Worm (Caenorhabditis elegans) whole organism, L1 larva: ENCODE measurements around the gene M153.5.

ENCODE experiments used
- C16A3.4 ChIP-seq: fragments of 150-350 bp; optimal IDR thresholded peaks from 2 replicates; lab custom pipeline; 2014; ENCODE audit warnings: missing biosample characterization, missing genetic modification characterization
- C34B4.2 ChIP-seq: sonication (generic microtip); optimal IDR thresholded peaks from 2 replicates; lab custom pipeline; 2017; ENCODE audit warnings: mild to moderate bottlenecking, missing genetic modification characterization, missing compliant biosample characterization
- F16B12.6 ChIP-seq: fragments of 150-350 bp; optimal IDR thresholded peaks from 2 replicates; lab custom pipeline; 2014; ENCODE audit warnings: missing biosample characterization, missing genetic modification characterization
- aha-1 ChIP-seq: fragments of 150-350 bp; optimal IDR thresholded peaks from 2 replicates; lab custom pipeline; 2014; ENCODE audit warnings: missing biosample characterization, missing genetic modification characterization
- alr-1 ChIP-seq: fragments of 200-800 bp; sonication (Bioruptor generic); optimal IDR thresholded peaks from 2 replicates; lab custom pipeline; 2018; ENCODE audit warnings: borderline replicate concordance, mild to moderate bottlenecking, missing genetic modification characterization, missing compliant biosample characterization
- aly-2 ChIP-seq: fragments of 150-350 bp; optimal IDR thresholded peaks from 2 replicates; lab custom pipeline; 2014; ENCODE audit warnings: missing biosample characterization, missing genetic modification characterization
- ceh-63 ChIP-seq: fragments of 200-800 bp; sonication (Bioruptor generic); optimal IDR thresholded peaks from 2 replicates; lab custom pipeline; 2018; ENCODE audit warnings: mild to moderate bottlenecking, missing genetic modification characterization, missing compliant biosample characterization
- ceh-8 ChIP-seq: fragments of 200-800 bp; sonication (Bioruptor generic); optimal IDR thresholded peaks from 2 replicates; lab custom pipeline; 2018; ENCODE audit warnings: mild to moderate bottlenecking, missing genetic modification characterization, moderate library complexity, missing compliant biosample characterization
- ceh-82 ChIP-seq, 3 experiments: fragments of 150-350 bp in 1 of 3; sonication (generic microtip) in 2 of 3; optimal IDR thresholded peaks; 2 replicates each; lab custom pipeline; 2014 to 2017; ENCODE audit warnings: missing biosample characterization in 3 of 3, missing genetic modification characterization in 3 of 3
- ceh-90 ChIP-seq: sonication (generic microtip); optimal IDR thresholded peaks from 2 replicates; lab custom pipeline; 2016; ENCODE audit warnings: missing genetic modification characterization, missing compliant biosample characterization
- ces-1 ChIP-seq: fragments of 150-350 bp; optimal IDR thresholded peaks from 2 replicates; lab custom pipeline; 2014; ENCODE audit warnings: missing biosample characterization, missing genetic modification reagents, missing genetic modification characterization
- dpl-1 ChIP-seq, 3 experiments: fragments of 150-350 bp in 2 of 3; sonication (generic microtip) in 1 of 3; optimal IDR thresholded peaks; 2 replicates each; lab custom pipeline; 2014 to 2017; ENCODE audit warnings: missing biosample characterization in 3 of 3, missing genetic modification characterization in 3 of 3, missing genetic modification reagents in 3 of 3
- dsc-1 ChIP-seq: sonication (generic microtip); optimal IDR thresholded peaks from 2 replicates; lab custom pipeline; 2016; ENCODE audit warnings: mild to moderate bottlenecking, missing genetic modification characterization, missing compliant biosample characterization
- efl-1 ChIP-seq, 4 experiments: fragments of 150-350 bp; optimal IDR thresholded peaks in 3 of 4; peaks in 1 of 4; 1 replicate in 1 of 4; 2 replicates in 3 of 4; lab custom pipeline; 2014; ENCODE audit warnings: missing biosample characterization in 2 of 4, missing genetic modification characterization in 2 of 4, missing genetic modification reagents in 2 of 4
- elt-2 ChIP-seq: sonication (generic microtip); optimal IDR thresholded peaks from 2 replicates; lab custom pipeline; 2016; ENCODE audit warnings: missing genetic modification characterization, mild to moderate bottlenecking, inconsistent platforms, missing compliant biosample characterization, missing genetic modification reagents
- elt-3 ChIP-seq, 6 experiments: fragments of 150-350 bp in 1 of 6; sonication (generic microtip); optimal IDR thresholded peaks; 2 replicates each; lab custom pipeline; 2017 to 2018; ENCODE audit warnings: missing biosample characterization in 6 of 6, missing genetic modification characterization in 6 of 6, inconsistent platforms in 1 of 6
- fos-1 ChIP-seq: fragments of 150-350 bp; optimal IDR thresholded peaks from 2 replicates; lab custom pipeline; 2014; ENCODE audit warnings: missing biosample characterization, missing genetic modification characterization
- hpl-2 ChIP-seq: fragments of 150-350 bp; optimal IDR thresholded peaks from 2 replicates; lab custom pipeline; 2014; ENCODE audit warnings: missing biosample characterization, missing genetic modification reagents, missing genetic modification characterization
- lin-13 ChIP-seq: fragments of 150-350 bp; optimal IDR thresholded peaks from 2 replicates; lab custom pipeline; 2014; ENCODE audit warnings: missing biosample characterization, missing genetic modification reagents, missing genetic modification characterization
- lin-39 ChIP-seq: fragments of 150-350 bp; optimal IDR thresholded peaks from 2 replicates; lab custom pipeline; 2014; ENCODE audit warnings: missing biosample characterization, missing genetic modification reagents, missing genetic modification characterization
- lir-3 ChIP-seq: sonication (generic microtip); optimal IDR thresholded peaks from 2 replicates; lab custom pipeline; 2016; ENCODE audit warnings: mild to moderate bottlenecking, missing genetic modification characterization, moderate library complexity, missing compliant biosample characterization; ENCODE audit not compliant: poor library complexity
- lsy-2 ChIP-seq, 2 experiments: fragments of 150-350 bp; optimal IDR thresholded peaks; 2 replicates each; lab custom pipeline; 2014; ENCODE audit warnings: missing biosample characterization in 2 of 2, missing genetic modification characterization in 2 of 2
- mep-1 ChIP-seq: fragments of 150-350 bp; optimal IDR thresholded peaks from 2 replicates; lab custom pipeline; 2014; ENCODE audit warnings: missing biosample characterization, missing genetic modification characterization
- nhr-11 ChIP-seq: fragments of 150-350 bp; optimal IDR thresholded peaks from 2 replicates; lab custom pipeline; 2014; ENCODE audit warnings: missing biosample characterization, missing genetic modification characterization
- nhr-237 ChIP-seq: fragments of 150-350 bp; optimal IDR thresholded peaks from 2 replicates; lab custom pipeline; 2014; ENCODE audit warnings: missing biosample characterization, missing genetic modification characterization
- nhr-47 ChIP-seq: sonication (generic microtip); optimal IDR thresholded peaks from 2 replicates; lab custom pipeline; 2016; ENCODE audit warnings: mild to moderate bottlenecking, missing genetic modification characterization, moderate library complexity, missing compliant biosample characterization
- nhr-71 ChIP-seq: sonication (generic microtip); optimal IDR thresholded peaks from 2 replicates; lab custom pipeline; 2016; ENCODE audit warnings: mild to moderate bottlenecking, missing genetic modification characterization, moderate library complexity, missing compliant biosample characterization
- nhr-76 ChIP-seq: sonication (generic microtip); optimal IDR thresholded peaks from 2 replicates; lab custom pipeline; 2017; ENCODE audit warnings: missing biosample characterization, missing genetic modification characterization
- nhr-77 ChIP-seq: fragments of 150-350 bp; optimal IDR thresholded peaks from 2 replicates; lab custom pipeline; 2014; ENCODE audit warnings: missing biosample characterization, missing genetic modification characterization
- nhr-84 ChIP-seq: sonication (generic microtip); optimal IDR thresholded peaks from 2 replicates; lab custom pipeline; 2017; ENCODE audit warnings: missing biosample characterization, missing genetic modification characterization
- nhr-85 ChIP-seq: sonication (generic microtip); peaks from one replicate; lab custom pipeline; 2016; ENCODE audit warnings: missing genetic modification characterization, inconsistent platforms, missing compliant biosample characterization
- nhr-90 ChIP-seq: sonication (generic microtip); optimal IDR thresholded peaks from 2 replicates; lab custom pipeline; 2016; ENCODE audit warnings: mild to moderate bottlenecking, missing genetic modification characterization, missing compliant biosample characterization; ENCODE audit not compliant: poor library complexity
- rnt-1 ChIP-seq: sonication (generic microtip); optimal IDR thresholded peaks from 2 replicates; lab custom pipeline; 2016; ENCODE audit warnings: mild to moderate bottlenecking, missing genetic modification characterization, moderate library complexity, missing compliant biosample characterization
- snpc-4 ChIP-seq: fragments of 150-350 bp; optimal IDR thresholded peaks from 2 replicates; lab custom pipeline; 2014; ENCODE audit warnings: missing biosample characterization, missing genetic modification characterization
- snu-23 ChIP-seq: sonication (generic microtip); optimal IDR thresholded peaks from 2 replicates; lab custom pipeline; 2016; ENCODE audit warnings: missing genetic modification characterization, missing compliant biosample characterization
- sptf-1 ChIP-seq: fragments of 150-350 bp; optimal IDR thresholded peaks from 2 replicates; lab custom pipeline; 2014; ENCODE audit warnings: missing biosample characterization, missing genetic modification characterization
- unc-130 ChIP-seq: fragments of 150-350 bp; optimal IDR thresholded peaks from 2 replicates; lab custom pipeline; 2017; ENCODE audit warnings: missing biosample characterization, missing genetic modification characterization, inconsistent platforms
- unc-86 ChIP-seq: sonication (generic microtip); optimal IDR thresholded peaks from 2 replicates; lab custom pipeline; 2016; ENCODE audit warnings: missing genetic modification characterization, missing compliant biosample characterization
- vab-15 ChIP-seq: sonication (generic microtip); optimal IDR thresholded peaks from 2 replicates; lab custom pipeline; 2017; ENCODE audit warnings: missing genotype, mild to moderate bottlenecking, missing genetic modification characterization, missing compliant biosample characterization
- xbp-1 ChIP-seq: sonication (generic microtip); optimal IDR thresholded peaks from 2 replicates; lab custom pipeline; 2016; ENCODE audit warnings: missing genetic modification characterization, missing compliant biosample characterization
- zag-1 ChIP-seq: fragments of 150-350 bp; optimal IDR thresholded peaks from 2 replicates; lab custom pipeline; 2014; ENCODE audit warnings: missing biosample characterization, missing genetic modification characterization
- zip-4 ChIP-seq: fragments of 200-800 bp; sonication (Bioruptor generic); optimal IDR thresholded peaks from 2 replicates; lab custom pipeline; 2018; ENCODE audit warnings: mild to moderate bottlenecking, missing genetic modification characterization, moderate library complexity, missing compliant biosample characterization
- ztf-11 ChIP-seq, 2 experiments: sonication (generic microtip); optimal IDR thresholded peaks; 2 replicates each; lab custom pipeline; 2016 to 2017; ENCODE audit warnings: missing genetic modification characterization in 2 of 2, missing biosample characterization in 1 of 2, missing compliant biosample characterization in 1 of 2

Gene M153.5

DNA sequence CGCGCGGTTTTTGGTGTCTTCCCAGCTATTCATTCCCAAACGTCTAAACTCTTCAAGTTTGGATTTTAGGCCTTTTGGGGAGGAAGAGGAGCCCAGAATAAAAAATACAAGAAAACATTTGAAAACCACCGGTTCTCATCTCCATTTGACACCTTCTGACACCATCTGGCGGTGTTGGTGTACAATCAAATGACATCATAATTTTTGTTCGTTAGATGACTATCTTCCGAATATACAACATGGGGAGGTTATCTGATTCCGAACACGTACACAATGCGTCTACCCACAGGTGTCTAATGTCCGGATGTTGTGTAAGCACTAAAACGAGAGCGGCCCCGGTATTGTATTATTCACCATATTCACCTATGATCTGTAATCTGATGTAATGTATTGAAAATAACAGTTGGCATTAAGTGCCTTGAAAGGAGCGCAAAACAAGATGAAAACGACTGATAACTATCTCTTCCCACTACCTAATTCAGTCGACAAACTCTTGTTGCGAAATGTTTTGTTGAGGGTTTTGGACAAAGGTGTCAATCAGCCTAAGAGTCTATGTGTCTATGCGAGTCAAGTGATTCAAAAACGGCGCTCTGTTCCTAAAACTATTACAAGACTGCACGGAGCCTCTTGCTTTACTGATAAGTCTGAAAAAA, 28.8 kb downstream of the M153.5 start (continued):
- TF ChIP-seq C16A3.4 (tag; lab: Kevin White, UChicago) (no peak), efl-1 (optimal IDR thresholded peaks at IDR 0.05; lab: Kevin White, UChicago) (peak in 1 of 2 experiments; percentile 17), efl-1 (GFP tag; optimal IDR thresholded peaks at IDR 0.05 in 1 of 2; lab: Kevin White, UChicago) (no peak), lsy-2 (tag; optimal IDR thresholded peaks at IDR 0.05; lab: Kevin White, UChicago) (no peak), nhr-77 (tag; lab: Kevin White, UChicago) (no peak), lin-39 (tag; lab: Kevin White, UChicago) (no peak), nhr-71 (tag; lab: Kevin White, UChicago) (no peak), ces-1 (GFP tag; lab: Kevin White, UChicago) (no peak), unc-130 (no peak), nhr-76 (no peak), lir-3 (no peak), snu-23 (GFP tag; lab: Kevin White, UChicago) (no peak), zip-4 (GFP tag; lab: Kevin White, UChicago) (no peak), lin-13 (GFP tag; lab: Kevin White, UChicago) (no peak), alr-1 (tag; lab: Kevin White, UChicago) (no peak), mep-1 (no peak), sptf-1 (tag; lab: Kevin White, UChicago) (no peak), vab-15 (tag; lab: Kevin White, UChicago) (no peak), ceh-8 (GFP tag; lab: Kevin White, UChicago) (no peak), unc-86 (tag; lab: Kevin White, UChicago) (no peak), nhr-84 (tag; lab: Kevin White, UChicago) (no peak)

DNA sequence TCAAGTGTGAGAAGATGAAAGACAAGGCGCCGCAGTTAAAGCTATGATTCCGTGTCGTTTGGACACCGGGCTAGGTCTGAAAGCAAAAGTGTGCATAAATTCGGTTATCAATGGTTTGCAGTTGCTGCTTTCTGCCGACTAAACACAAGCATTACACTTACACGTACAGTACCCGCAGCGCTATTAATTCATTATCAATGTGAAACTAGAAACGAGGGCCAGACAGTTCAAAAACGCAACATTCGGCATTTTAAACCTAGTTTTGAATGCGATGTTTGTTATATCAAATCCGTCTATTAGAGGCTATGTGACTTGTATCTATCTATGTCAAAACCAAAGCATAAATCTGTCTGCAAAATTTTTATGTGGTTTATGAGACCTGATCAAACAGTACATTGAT, 30.2 kb downstream of the M153.5 start:
- no peak for TF ChIP-seq snu-23 (GFP tag; lab: Kevin White, UChicago)
- no peak for TF ChIP-seq ceh-90
- TF ChIP-seq fos-1: no peak
- TF ChIP-seq snpc-4 (tag; lab: Kevin White, UChicago): no peak
- TF ChIP-seq alr-1 (tag; lab: Kevin White, UChicago): no peak
- TF ChIP-seq nhr-85 (tag; lab: Kevin White, UChicago): peak; percentile 55
- no peak for TF ChIP-seq nhr-11 (tag; lab: Kevin White, UChicago)
- TF ChIP-seq zag-1: no peak
- TF ChIP-seq ceh-63 (GFP tag; lab: Kevin White, UChicago): no peak
- no peak for TF ChIP-seq ztf-11 (tag; optimal IDR thresholded peaks at IDR 0.05; lab: Kevin White, UChicago)
- TF ChIP-seq nhr-47 (tag; lab: Kevin White, UChicago): no peak
- TF ChIP-seq elt-2 (tag; lab: Kevin White, UChicago): peak; percentile 26

DNA sequence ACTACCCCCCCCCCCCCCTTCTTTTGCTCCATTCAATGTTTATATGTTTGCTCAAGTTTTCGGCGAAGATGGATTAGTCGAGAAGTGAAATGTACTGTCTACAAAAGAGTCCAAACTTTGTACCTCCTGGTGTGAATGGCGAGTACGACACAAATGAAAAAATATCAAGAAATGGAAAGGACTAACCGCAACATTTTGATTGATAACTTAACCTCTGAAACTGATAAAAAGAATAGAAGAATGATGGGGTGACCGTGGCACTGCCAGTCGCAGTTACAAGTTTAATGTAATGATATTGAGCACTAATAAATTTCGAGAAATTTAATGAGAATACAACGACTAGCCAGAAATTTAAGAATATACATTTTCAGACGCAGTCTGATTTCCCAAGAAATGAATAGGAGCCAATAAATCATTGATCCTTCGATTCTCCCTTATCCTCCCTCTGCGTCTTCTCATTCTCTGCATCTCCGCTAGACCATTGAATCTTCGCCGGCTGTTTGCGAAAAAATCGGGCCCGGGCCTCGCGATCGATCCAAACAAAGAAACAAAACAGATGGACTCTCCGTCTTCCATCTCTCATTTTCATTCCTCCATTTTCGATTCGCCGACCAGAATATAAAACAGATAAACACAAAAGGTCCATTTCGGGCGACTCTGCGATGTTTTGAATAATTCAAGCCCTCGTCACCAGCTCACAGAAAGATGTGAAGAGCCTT, 31.1 kb downstream of the M153.5 start:
- TF ChIP-seq dsc-1 (tag; lab: Kevin White, UChicago) (peak; percentile 65), F16B12.6 (tag; lab: Kevin White, UChicago) (no peak), nhr-90 (tag; lab: Kevin White, UChicago) (no peak), aly-2 (tag; lab: Kevin White, UChicago) (no peak), rnt-1 (tag; lab: Kevin White, UChicago) (peak; percentile 7), sptf-1 (tag; lab: Kevin White, UChicago) (no peak), xbp-1 (tag; lab: Kevin White, UChicago) (no peak), dpl-1 (GFP tag; optimal IDR thresholded peaks at IDR 0.05; lab: Kevin White, UChicago) (no peak), ceh-82 (tag; optimal IDR thresholded peaks at IDR 0.05; lab: Kevin White, UChicago) (no peak), unc-86 (tag; lab: Kevin White, UChicago) (peak; percentile 48), nhr-77 (tag; lab: Kevin White, UChicago) (no peak), aha-1 (tag; lab: Kevin White, UChicago) (no peak), C34B4.2 (no peak), hpl-2 (GFP tag; lab: Kevin White, UChicago) (no peak), nhr-85 (tag; lab: Kevin White, UChicago) (no peak), elt-3 (tag; optimal IDR thresholded peaks at IDR 0.05; lab: Kevin White, UChicago) (no peak), ztf-11 (tag; optimal IDR thresholded peaks at IDR 0.05; lab: Kevin White, UChicago) (peak in 1 of 2 experiments; percentile 45), nhr-237 (tag; lab: Kevin White, UChicago) (no peak), nhr-71 (tag; lab: Kevin White, UChicago) (peak; percentile 40), fos-1 (no peak), elt-2 (tag; lab: Kevin White, UChicago) (peak; percentile 11), snu-23 (GFP tag; lab: Kevin White, UChicago) (peak; percentile 14), mep-1 (no peak)
